Fruit fly (Drosophila melanogaster) ovary, adult (tissue): ENCODE results near the gene Mkrn1.

Experiments
- CG17801 ChIP-seq: fragments of 200-800 bp; optimal IDR thresholded peaks from 2 replicates; lab custom pipeline; 2019; ENCODE audit warnings: missing biosample characterization, mild to moderate bottlenecking, missing genetic modification characterization, moderate library complexity; ENCODE audit not compliant: partially characterized antibody

The Mkrn1 gene

dm6 chr3L:21496865-21497634, 36.5 kb downstream of the Mkrn1 start, which contains the start of gene Hr78:
Gene Hr78 (minus strand): TSS chr3L:21497494.
- peak; percentile 67 for TF ChIP-seq CG17801

- TF ChIP-seq CG17801 = no peak
These were observed 37.0 kb downstream of the Mkrn1 start for dm6 chr3L:21496502-21496864.

dm6 chr3L:21492723-21493316, 40.7 kb downstream of the Mkrn1 start, which contains the start of the genes CG7202 and CG7519:
Gene CG7202 (minus strand): TSS chr3L:21492773.
Gene CG7519 (plus strand): TSS chr3L:21493083.
- TF ChIP-seq CG17801 = no peak

DNA sequence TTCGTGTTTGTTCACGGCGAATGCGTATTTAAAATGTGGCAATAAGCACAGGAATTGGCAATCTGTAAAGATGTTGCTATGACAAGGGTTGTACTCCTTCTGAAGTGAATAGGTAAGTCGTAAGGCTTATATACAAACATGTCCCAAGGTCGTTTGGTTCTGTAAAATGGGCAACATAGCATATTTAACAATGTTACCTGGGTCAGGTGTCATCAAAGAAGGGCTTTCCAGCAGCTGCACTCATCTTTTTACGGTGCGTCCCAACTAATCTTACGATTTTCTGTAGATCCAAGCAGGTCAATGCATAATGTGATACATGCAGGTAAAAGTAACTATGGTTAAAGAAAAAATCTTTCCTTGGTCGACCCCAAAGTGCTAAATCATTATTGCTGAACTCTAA, 43.0 kb downstream of the Mkrn1 start, which contains the start of gene Neu2:
Neu2 (minus strand) TSS at position 101 of the 400 bp plus-strand sequence.
- TF ChIP-seq CG17801 = no peak

dm6 chr3L:21483837-21484236, 49.7 kb downstream of the Mkrn1 start:
- TF ChIP-seq CG17801 = no peak

DNA sequence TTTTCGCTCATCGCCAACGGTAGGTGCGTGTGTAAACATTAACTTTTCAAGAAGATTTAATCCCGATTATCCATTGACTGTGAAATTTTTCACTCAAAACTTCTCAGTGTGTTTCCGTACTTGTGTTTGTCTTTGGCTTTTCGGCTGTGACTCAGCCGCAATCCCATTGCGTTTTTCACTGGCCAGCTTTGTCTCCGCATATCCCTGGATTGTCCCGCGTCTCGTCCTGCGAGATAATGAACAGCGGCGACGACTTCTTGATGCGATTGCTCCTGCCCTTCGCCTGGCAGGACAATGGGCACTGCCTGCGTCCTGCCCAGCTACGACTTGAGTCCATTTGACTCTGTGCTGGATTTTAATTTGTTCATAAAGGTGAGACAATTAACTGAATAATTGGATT, 51.4 kb downstream of the Mkrn1 start:
- no peak for TF ChIP-seq CG17801
